Worm (Caenorhabditis elegans): Measurements from ENCODE around the gene pcyt-2.2.

The pcyt-2.2 gene

DNA sequence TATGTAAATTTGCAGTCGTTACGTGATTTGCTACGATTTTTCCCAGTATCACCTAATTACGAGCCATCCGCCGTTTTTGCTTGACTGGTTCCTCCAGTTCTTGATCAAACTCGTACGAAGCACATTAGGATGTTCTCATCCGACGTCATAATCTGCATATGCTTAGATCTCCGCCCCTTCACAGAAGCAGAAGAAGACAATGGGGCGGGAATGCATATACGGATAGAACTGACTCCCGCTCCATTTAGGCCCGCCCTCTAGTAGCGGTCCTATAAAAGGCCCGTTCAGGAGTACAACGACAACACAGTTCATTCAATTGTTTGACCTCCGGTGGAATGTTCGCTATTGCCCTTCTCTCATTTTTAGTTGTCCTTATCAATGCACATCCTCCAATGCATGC lies 41.0 kb downstream of the pcyt-2.2 start, which contains the start of gene zig-4:
Gene zig-4 (plus strand): TSS at position 301 of the 400 bp plus-strand sequence.
- no peak for TF ChIP-seq nhr-129 (tag; optimal IDR thresholded peaks at IDR 0.05)
- no peak for TF ChIP-seq elt-3 (tag; optimal IDR thresholded peaks at IDR 0.05)

DNA sequence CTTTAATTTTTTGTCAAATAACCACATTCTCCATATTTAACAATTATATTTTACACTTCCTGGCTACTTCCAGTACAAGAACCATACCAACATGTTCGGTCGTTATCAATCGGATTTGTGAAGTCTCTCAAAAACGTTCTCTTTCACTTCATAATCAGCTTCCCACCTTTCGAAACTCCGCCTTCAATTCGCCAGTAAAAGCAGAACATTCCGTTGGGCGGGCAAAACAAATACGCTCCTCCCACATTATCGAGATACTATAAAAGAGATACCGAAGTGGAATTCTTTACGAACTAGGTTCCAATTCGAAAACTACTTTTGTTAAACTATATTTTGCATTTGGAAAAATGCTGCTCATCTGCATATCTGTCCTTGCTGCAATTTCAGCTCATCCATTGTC lies 46.4 kb downstream of the pcyt-2.2 start, which contains the start of gene zig-3:
Gene zig-3 (plus strand): TSS at position 301 of the 400 bp plus-strand sequence.
- TF ChIP-seq ceh-16 (tag; optimal IDR thresholded peaks at IDR 0.05): no peak
- TF ChIP-seq elt-1 (tag; optimal IDR thresholded peaks at IDR 0.05): no peak
- no peak for TF ChIP-seq peb-1 (tag; optimal IDR thresholded peaks at IDR 0.05)
- no peak for TF ChIP-seq unc-55 (GFP tag; optimal IDR thresholded peaks at IDR 0.05)
- no peak for TF ChIP-seq F13H6.1 (tag; optimal IDR thresholded peaks at IDR 0.05)
- no peak for TF ChIP-seq ztf-11 (tag; optimal IDR thresholded peaks at IDR 0.05)
- TF ChIP-seq alr-1 (tag; optimal IDR thresholded peaks at IDR 0.05): no peak
- TF ChIP-seq unc-62 (GFP tag; optimal IDR thresholded peaks at IDR 0.05): no peak

DNA sequence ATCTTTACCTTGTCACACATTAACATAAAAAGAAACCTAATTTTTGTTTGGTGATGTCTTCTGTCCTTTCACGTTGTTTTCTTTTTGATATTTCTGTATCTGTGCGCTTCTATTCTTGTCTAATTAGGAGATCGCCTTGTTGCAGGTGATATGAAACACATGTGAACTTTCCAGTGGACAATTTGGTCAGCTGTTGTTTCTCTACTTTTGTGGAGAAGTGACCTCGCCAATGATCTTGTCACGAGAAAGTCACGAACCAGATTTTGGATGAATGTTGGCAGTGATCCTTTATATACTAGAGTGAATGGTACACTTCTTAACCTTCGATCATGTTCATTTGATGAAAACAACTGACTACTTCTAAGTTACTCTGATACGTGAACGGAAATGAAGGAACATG lies 48.4 kb downstream of the pcyt-2.2 start:
- TF ChIP-seq nhr-129 (tag; optimal IDR thresholded peaks at IDR 0.05) (peak; percentile 45), alr-1 (tag; optimal IDR thresholded peaks at IDR 0.05) (no peak), peb-1 (tag; optimal IDR thresholded peaks at IDR 0.05) (no peak), mab-5 (tag; optimal IDR thresholded peaks at IDR 0.05) (no peak)
